Worm (Caenorhabditis elegans) whole organism, L3 larva: ENCODE results near the gene Y47A7.2.

Source experiments
- ZK546.5 ChIP-seq: sonication (generic microtip); optimal IDR thresholded peaks from 2 replicates; lab custom pipeline; 2017; ENCODE audit warnings: missing biosample characterization, missing genetic modification characterization
- ama-1 ChIP-seq: fragments of 150-350 bp; optimal IDR thresholded peaks from 2 replicates; lab custom pipeline; 2018
- elt-3 ChIP-seq, 3 experiments: fragments of 150-350 bp in 1 of 3; sonication (generic microtip) in 2 of 3; optimal IDR thresholded peaks; 2 replicates in 2 of 3; 4 replicates in 1 of 3; lab custom pipeline; 2014 to 2017; ENCODE audit warnings: missing biosample characterization in 3 of 3, missing genetic modification characterization in 3 of 3
- fos-1 ChIP-seq: fragments of 150-350 bp; optimal IDR thresholded peaks from 2 replicates; lab custom pipeline; 2014; ENCODE audit warnings: missing biosample characterization, missing genetic modification characterization
- lin-39 ChIP-seq: fragments of 150-350 bp; optimal IDR thresholded peaks from 2 replicates; lab custom pipeline; 2018; ENCODE audit warnings: missing biosample characterization, missing genetic modification reagents, missing genetic modification characterization
- nfya-1 ChIP-seq: sonication (generic microtip); optimal IDR thresholded peaks from 2 replicates; lab custom pipeline; 2017; ENCODE audit warnings: missing genetic modification characterization, mild to moderate bottlenecking, missing compliant biosample characterization, antibody characterized with exemption, moderate library complexity; ENCODE audit not compliant: insufficient read depth
- nhr-12 ChIP-seq: fragments of 150-350 bp; optimal IDR thresholded peaks from 2 replicates; lab custom pipeline; 2014; ENCODE audit warnings: missing biosample characterization, missing genetic modification characterization
- nhr-25 ChIP-seq: sonication (generic microtip); optimal IDR thresholded peaks from 2 replicates; lab custom pipeline; 2017; ENCODE audit warnings: missing biosample characterization, missing genetic modification characterization
- nhr-76 ChIP-seq: fragments of 150-350 bp; sonication (generic microtip); optimal IDR thresholded peaks from 5 replicates; lab custom pipeline; 2014; ENCODE audit warnings: missing biosample characterization, missing genetic modification characterization
- nhr-77 ChIP-seq: fragments of 150-350 bp; optimal IDR thresholded peaks from 2 replicates; lab custom pipeline; 2014; ENCODE audit warnings: missing biosample characterization, missing genetic modification characterization
- pqm-1 ChIP-seq: fragments of 150-350 bp; optimal IDR thresholded peaks from 2 replicates; lab custom pipeline; 2017; ENCODE audit warnings: missing biosample characterization, missing genetic modification characterization, inconsistent platforms
- tbx-2 ChIP-seq: sonication (generic microtip); optimal IDR thresholded peaks from 2 replicates; lab custom pipeline; 2016; ENCODE audit warnings: mild to moderate bottlenecking, missing genetic modification characterization, missing compliant biosample characterization
- unc-62 ChIP-seq: fragments of 150-350 bp; sonication (generic microtip); optimal IDR thresholded peaks from 4 replicates; lab custom pipeline; 2014; ENCODE audit warnings: missing biosample characterization, missing genetic modification reagents, missing genetic modification characterization
- ztf-11 ChIP-seq: fragments of 150-350 bp; optimal IDR thresholded peaks from 2 replicates; lab custom pipeline; 2014; ENCODE audit warnings: missing biosample characterization, missing genetic modification characterization

DNA sequence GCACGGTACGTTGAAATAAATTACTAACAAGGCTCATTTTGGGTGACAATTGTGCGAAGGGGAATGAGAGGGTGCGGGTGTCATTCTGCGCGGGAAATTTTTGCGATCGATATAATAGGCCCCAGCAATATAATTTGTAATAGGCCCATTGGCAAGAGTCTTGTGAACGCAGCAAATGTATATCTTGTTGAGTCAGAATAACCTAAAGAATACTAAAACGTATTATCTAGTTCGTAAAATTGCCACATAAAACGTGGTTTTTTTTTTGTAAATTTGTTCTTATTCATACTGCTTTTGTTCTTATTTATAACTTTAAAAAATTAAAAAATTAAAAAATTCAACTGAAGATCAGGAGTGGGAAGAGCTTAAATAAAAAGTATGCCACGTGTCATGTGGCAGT lies 41.3 kb upstream of the Y47A7.2 start, which contains the start of gene C52A10.3:
- no peak for TF ChIP-seq ztf-11 (tag; lab: Kevin White, UChicago)
- TF ChIP-seq lin-39 (tag; lab: Kevin White, UChicago), result no peak
- TF ChIP-seq fos-1 (tag; lab: Kevin White, UChicago), result no peak
- no peak for TF ChIP-seq unc-62 (GFP tag; lab: Kevin White, UChicago)
- TF ChIP-seq elt-3 (tag; optimal IDR thresholded peaks at IDR 0.05; lab: Kevin White, UChicago), result no peak
- no peak for TF ChIP-seq nhr-76 (tag; lab: Kevin White, UChicago)
- TF ChIP-seq nhr-12, result no peak
- no peak for TF ChIP-seq nhr-77 (tag; lab: Kevin White, UChicago)
- no peak for TF ChIP-seq ama-1 (lab: Kevin White, UChicago)
- no peak for TF ChIP-seq tbx-2 (tag; lab: Kevin White, UChicago)
- no peak for TF ChIP-seq nhr-25 (tag; lab: Kevin White, UChicago)
- no peak for TF ChIP-seq nfya-1 (tag; lab: Kevin White, UChicago)
- TF ChIP-seq pqm-1 (tag; lab: Kevin White, UChicago), result no peak
- TF ChIP-seq ZK546.5, result no peak
